Fruit fly (Drosophila melanogaster) whole organism, embryonic: ENCODE measurements around the gene dec.
A peak's percentile ranks its signal among the peaks of the same experiment; 100 is the strongest.

ENCODE experiments used
- CG10543 ChIP-seq: fragments of 200-800 bp; sonication (Bioruptor generic); optimal IDR thresholded peaks from 3 replicates; lab custom pipeline; 2017; ENCODE audit warnings: missing biosample characterization, mild to moderate bottlenecking, missing genetic modification characterization, moderate library complexity
- CG11696 ChIP-seq: fragments of 200-800 bp; sonication (Bioruptor generic); IDR thresholded peaks from 2 replicates; pipeline ENCODE4 v1.3.6; 2022; ENCODE audit warnings: missing biosample characterization, missing genetic modification characterization
- CG15073 ChIP-seq: fragments of 200-800 bp; sonication (Bioruptor generic); optimal IDR thresholded peaks from 2 replicates; lab custom pipeline; 2016; ENCODE audit warnings: missing biosample characterization, missing genetic modification characterization
- CG15479 ChIP-seq: fragments of 200-800 bp; sonication (Bioruptor generic); optimal IDR thresholded peaks from 3 replicates; lab custom pipeline; 2019; ENCODE audit warnings: missing biosample characterization, mild to moderate bottlenecking, missing genetic modification characterization, moderate library complexity
- CG16779 ChIP-seq: fragments of 200-800 bp; sonication (Bioruptor generic); IDR thresholded peaks from 2 replicates; pipeline ENCODE4 v1.3.6; 2022; ENCODE audit warnings: missing biosample characterization, missing genetic modification characterization
- CG30020 ChIP-seq: fragments of 200-800 bp; optimal IDR thresholded peaks from 2 replicates; lab custom pipeline; 2019; ENCODE audit warnings: missing biosample characterization, mild to moderate bottlenecking, missing genetic modification characterization, moderate library complexity
- CG3065 ChIP-seq: fragments of 200-800 bp; sonication (Bioruptor generic); optimal IDR thresholded peaks from 2 replicates; lab custom pipeline; 2016; ENCODE audit warnings: missing biosample characterization, missing genetic modification characterization
- CG31388 ChIP-seq: fragments of 200-800 bp; sonication (Bioruptor generic); optimal IDR thresholded peaks from 2 replicates; lab custom pipeline; 2016; ENCODE audit warnings: missing biosample characterization, missing genetic modification characterization
- CG3847 ChIP-seq: fragments of 200-800 bp; sonication (Bioruptor generic); IDR thresholded peaks from 2 replicates; pipeline ENCODE4 v1.3.6; 2022; ENCODE audit warnings: missing biosample characterization, missing genetic modification characterization
- CG6765 ChIP-seq: fragments of 200-800 bp; sonication (Bioruptor generic); optimal IDR thresholded peaks from 3 replicates; lab custom pipeline; 2017; ENCODE audit warnings: missing biosample characterization, mild to moderate bottlenecking, missing genetic modification characterization
- CG7963 ChIP-seq: fragments of 200-800 bp; sonication (Bioruptor generic); IDR thresholded peaks from 3 replicates; pipeline ENCODE4 v1.3.6; 2022; ENCODE audit warnings: missing biosample characterization, missing genetic modification characterization; ENCODE audit not compliant: partially characterized antibody
- CG9876 ChIP-seq: fragments of 200-800 bp; sonication (Bioruptor generic); optimal IDR thresholded peaks from 2 replicates; lab custom pipeline; 2016; ENCODE audit warnings: missing biosample characterization, missing genetic modification characterization
- Dbx ChIP-seq: fragments of 200-800 bp; sonication (Bioruptor generic); IDR thresholded peaks from 3 replicates; pipeline ENCODE4 v1.3.6; 2022; ENCODE audit warnings: missing biosample characterization, missing genetic modification characterization
- Dfd ChIP-seq, 2 experiments: fragments of >200 bp; optimal IDR thresholded peaks; 2 replicates each; lab custom pipeline; 2017; ENCODE audit warnings: missing biosample characterization in 2 of 2, missing genetic modification characterization in 2 of 2
- E2f1 ChIP-seq: fragments of 200-800 bp; sonication (Bioruptor generic); IDR thresholded peaks from 2 replicates; pipeline ENCODE4 v1.3.6; 2022; ENCODE audit warnings: missing biosample characterization, missing genetic modification characterization
- HLH3B ChIP-seq: fragments of 200-800 bp; sonication (Bioruptor generic); IDR thresholded peaks from 2 replicates; pipeline ENCODE4 v1.3.6; 2022; ENCODE audit warnings: missing biosample characterization, missing genetic modification characterization
- Hsf ChIP-seq: fragments of 200-800 bp; sonication (Bioruptor generic); optimal IDR thresholded peaks from 3 replicates; lab custom pipeline; 2016; ENCODE audit warnings: missing biosample characterization, missing genetic modification characterization
- Lhr ChIP-seq: fragments of 200-800 bp; sonication (Bioruptor generic); optimal IDR thresholded peaks from 3 replicates; lab custom pipeline; 2017; ENCODE audit warnings: mild to moderate bottlenecking, missing biosample characterization, missing genetic modification reagents, missing genetic modification characterization
- MESR4 ChIP-seq: fragments of 200-800 bp; sonication (Bioruptor generic); optimal IDR thresholded peaks from 2 replicates; lab custom pipeline; 2018; ENCODE audit warnings: missing biosample characterization, mild to moderate bottlenecking, missing genetic modification characterization, moderate library complexity
- Nf-YA ChIP-seq: fragments of 200-800 bp; sonication (Bioruptor generic); IDR thresholded peaks from 2 replicates; pipeline ENCODE4 v1.3.6; 2022; ENCODE audit warnings: missing biosample characterization, missing genetic modification characterization
- Nf-YB ChIP-seq: fragments of 200-800 bp; sonication (Bioruptor generic); optimal IDR thresholded peaks from 3 replicates; lab custom pipeline; 2019; ENCODE audit warnings: missing biosample characterization, mild to moderate bottlenecking, missing genetic modification characterization, moderate library complexity
- Xrp1 ChIP-seq: fragments of 200-800 bp; sonication (Bioruptor generic); IDR thresholded peaks from 2 replicates; pipeline ENCODE4 v1.3.6; 2022; ENCODE audit warnings: missing biosample characterization, missing genetic modification characterization
- ato ChIP-seq: fragments of 200-800 bp; sonication (Bioruptor generic); IDR thresholded peaks from 2 replicates; pipeline ENCODE4 v1.3.6; 2022; ENCODE audit warnings: missing biosample characterization, missing genetic modification characterization; ENCODE audit not compliant: partially characterized antibody
- az2 ChIP-seq: fragments of 200-800 bp; sonication (Bioruptor generic); optimal IDR thresholded peaks from 3 replicates; lab custom pipeline; 2016; ENCODE audit warnings: missing biosample characterization, missing genetic modification characterization
- bab2 ChIP-seq: fragments of 200-800 bp; sonication (Bioruptor generic); optimal IDR thresholded peaks from 2 replicates; lab custom pipeline; 2016; ENCODE audit warnings: missing biosample characterization, missing genetic modification characterization
- br ChIP-seq: fragments of >200 bp; optimal IDR thresholded peaks from 2 replicates; lab custom pipeline; 2017
- cad ChIP-seq: fragments of >200 bp; optimal IDR thresholded peaks from 2 replicates; lab custom pipeline; 2017; ENCODE audit warnings: missing biosample characterization, missing genetic modification characterization
- cato ChIP-seq: fragments of 200-800 bp; sonication (Bioruptor generic); optimal IDR thresholded peaks from 2 replicates; lab custom pipeline; 2016; ENCODE audit warnings: missing biosample characterization, missing genetic modification characterization, borderline replicate concordance
- dimm ChIP-seq: fragments of 200-800 bp; sonication (Bioruptor generic); IDR thresholded peaks from 2 replicates; pipeline ENCODE4 v1.3.6; 2022; ENCODE audit warnings: missing biosample characterization, missing genetic modification characterization
- dmrt11E ChIP-seq: fragments of 200-800 bp; sonication (Bioruptor generic); optimal IDR thresholded peaks from 3 replicates; lab custom pipeline; 2018; ENCODE audit warnings: missing biosample characterization, mild to moderate bottlenecking, missing genetic modification characterization, moderate library complexity
- ems ChIP-seq: fragments of 200-800 bp; sonication (Bioruptor generic); optimal IDR thresholded peaks from 3 replicates; lab custom pipeline; 2016; ENCODE audit warnings: missing biosample characterization, missing genetic modification characterization
- ewg ChIP-seq: fragments of 200-800 bp; sonication (Bioruptor generic); optimal IDR thresholded peaks from 3 replicates; lab custom pipeline; 2017; ENCODE audit warnings: mild to moderate bottlenecking, missing biosample characterization, missing genetic modification reagents, missing genetic modification characterization
- hth ChIP-seq: fragments of >200 bp; optimal IDR thresholded peaks from 2 replicates; lab custom pipeline; 2017; ENCODE audit warnings: inconsistent platforms
- insv ChIP-seq, 2 experiments: fragments of 200-800 bp; sonication (Bioruptor generic); optimal IDR thresholded peaks; 3 replicates each; lab custom pipeline; 2016 to 2018; ENCODE audit warnings: missing biosample characterization in 2 of 2, missing genetic modification characterization in 2 of 2
- inv ChIP-seq: fragments of 200-800 bp; sonication (Bioruptor generic); IDR thresholded peaks from 2 replicates; pipeline ENCODE4 v1.3.6; 2022; ENCODE audit warnings: missing biosample characterization, missing genetic modification characterization; ENCODE audit not compliant: partially characterized antibody
- klu ChIP-seq: fragments of 200-800 bp; sonication (Bioruptor generic); IDR thresholded peaks from 2 replicates; pipeline ENCODE4 v1.3.6; 2022; ENCODE audit warnings: missing biosample characterization, missing genetic modification characterization
- kni ChIP-seq: fragments of 200-800 bp; sonication (Bioruptor generic); optimal IDR thresholded peaks from 3 replicates; lab custom pipeline; 2017; ENCODE audit warnings: mild to moderate bottlenecking, missing biosample characterization, missing genetic modification reagents, missing genetic modification characterization
- mld ChIP-seq: fragments of 200-800 bp; sonication (Bioruptor generic); IDR thresholded peaks from 3 replicates; pipeline ENCODE4 v1.3.6; 2022; ENCODE audit warnings: missing biosample characterization, missing genetic modification characterization; ENCODE audit not compliant: partially characterized antibody
- nom ChIP-seq: fragments of 200-800 bp; sonication (Bioruptor generic); optimal IDR thresholded peaks from 2 replicates; lab custom pipeline; 2017; ENCODE audit warnings: missing biosample characterization, missing genetic modification characterization, mild to moderate bottlenecking, moderate library complexity, missing genetic modification reagents
- pita ChIP-seq: fragments of 200-800 bp; sonication (Bioruptor generic); optimal IDR thresholded peaks from 2 replicates; lab custom pipeline; 2017; ENCODE audit warnings: missing biosample characterization, mild to moderate bottlenecking, missing genetic modification characterization
- rib ChIP-seq: fragments of 200-800 bp; sonication (Bioruptor generic); IDR thresholded peaks from 2 replicates; pipeline ENCODE4 v1.3.6; 2022; ENCODE audit warnings: missing biosample characterization, missing genetic modification characterization
- row ChIP-seq: fragments of 200-800 bp; sonication (Bioruptor generic); IDR thresholded peaks from 3 replicates; pipeline ENCODE4 v1.3.6; 2022; ENCODE audit warnings: missing biosample characterization, missing genetic modification characterization
- run ChIP-seq: fragments of 200-800 bp; sonication (Bioruptor generic); optimal IDR thresholded peaks from 3 replicates; lab custom pipeline; 2018; ENCODE audit warnings: missing biosample characterization, mild to moderate bottlenecking, missing genetic modification characterization
- sc ChIP-seq, 3 experiments: fragments of >200 bp in 2 of 3; fragments of 200-800 bp in 1 of 3; sonication (Bioruptor generic) in 1 of 3; optimal IDR thresholded peaks; 2 replicates in 2 of 3; 3 replicates in 1 of 3; lab custom pipeline; 2017; ENCODE audit warnings: mild to moderate bottlenecking in 1 of 3, missing biosample characterization in 1 of 3, missing genetic modification characterization in 1 of 3, missing genetic modification reagents in 1 of 3
- scrt ChIP-seq: fragments of 200-800 bp; sonication (Bioruptor generic); optimal IDR thresholded peaks from 2 replicates; lab custom pipeline; 2018; ENCODE audit warnings: missing biosample characterization, mild to moderate bottlenecking, missing genetic modification characterization, moderate library complexity
- sima ChIP-seq: fragments of 200-800 bp; sonication (Bioruptor generic); optimal IDR thresholded peaks from 2 replicates; lab custom pipeline; 2016; ENCODE audit warnings: missing biosample characterization, missing genetic modification characterization
- sqz ChIP-seq: fragments of 200-800 bp; sonication (Bioruptor generic); optimal IDR thresholded peaks from 3 replicates; lab custom pipeline; 2018; ENCODE audit warnings: missing biosample characterization, mild to moderate bottlenecking, missing genetic modification characterization
- usp ChIP-seq: fragments of >200 bp; optimal IDR thresholded peaks from 2 replicates; lab custom pipeline; 2017; ENCODE audit warnings: missing biosample characterization, missing genetic modification characterization
- zf30C ChIP-seq: fragments of 200-800 bp; sonication (Bioruptor generic); optimal IDR thresholded peaks from 3 replicates; lab custom pipeline; 2018; ENCODE audit warnings: missing biosample characterization, mild to moderate bottlenecking, missing genetic modification characterization

dec gene

dm6 chrX:7901153-7902038, 28.4 kb upstream of the dec start, which contains the start of the genes RpS6 and bys (continued):
- no peak for TF ChIP-seq dmrt11E
- peak; percentile 38; the same call in 1 of the 2 replicates for TF ChIP-seq CG3847
- no peak for TF ChIP-seq dimm
- TF ChIP-seq insv (GFP tag; optimal IDR thresholded peaks at IDR 0.05; lab: Kevin White, UChicago): no peak
- no peak for TF ChIP-seq hth
- no peak for TF ChIP-seq Dfd (GFP tag; optimal IDR thresholded peaks at IDR 0.05; lab: Kevin White, UChicago)
- TF ChIP-seq row (GFP tag; lab: Robert Waterston, UW): peak; percentile 81
- TF ChIP-seq inv (GFP tag; lab: Robert Waterston, UW): peak; percentile 77
- peak; percentile 3 for TF ChIP-seq Nf-YB (GFP tag; lab: Kevin White, UChicago)
- peak; percentile 82 for TF ChIP-seq sqz
- TF ChIP-seq br (lab: Kevin White, UChicago): no peak
- TF ChIP-seq CG31388 (GFP tag; lab: Kevin White, UChicago): no peak
- TF ChIP-seq CG16779 (GFP tag; lab: Robert Waterston, UW): peak; percentile 65
- TF ChIP-seq klu: no peak
- peak; percentile 33 for TF ChIP-seq Hsf (GFP tag; lab: Kevin White, UChicago)
- TF ChIP-seq Nf-YA: no peak
- TF ChIP-seq CG15479 (GFP tag; lab: Kevin White, UChicago): peak; percentile 26
- peak; percentile 86; the same call in 2 of the 3 replicates for TF ChIP-seq mld (GFP tag; lab: Robert Waterston, UW)
- TF ChIP-seq CG15073 (GFP tag; lab: Kevin White, UChicago): no peak
- TF ChIP-seq ems (GFP tag; lab: Kevin White, UChicago): no peak
- peak; percentile 12; the same call in 1 of the 2 replicates for TF ChIP-seq E2f1 (GFP tag; lab: Robert Waterston, UW)
- no peak for TF ChIP-seq ewg
- peak; percentile 5 for TF ChIP-seq CG10543 (GFP tag; lab: Kevin White, UChicago)
- TF ChIP-seq HLH3B (GFP tag; lab: Robert Waterston, UW): peak; percentile 36; the same call in 1 of the 2 replicates
- peak; percentile 30 for TF ChIP-seq kni (GFP tag; lab: Kevin White, UChicago)
- peak; percentile 86 for TF ChIP-seq CG7963
- TF ChIP-seq scrt (GFP tag; lab: Kevin White, UChicago): peak; percentile 61
- peak; percentile 76 for TF ChIP-seq ato
- peak; percentile 29 for TF ChIP-seq az2 (GFP tag; lab: Kevin White, UChicago)
- TF ChIP-seq sima: no peak
- peak; percentile 25; the same call in 1 of the 3 replicates for TF ChIP-seq Dbx (GFP tag; lab: Robert Waterston, UW)
- TF ChIP-seq bab2: peak; percentile 36
- peak; percentile 6 for TF ChIP-seq CG9876
- no peak for TF ChIP-seq sc (optimal IDR thresholded peaks at IDR 0.05; lab: Kevin White, UChicago)
- TF ChIP-seq sc (GFP tag; optimal IDR thresholded peaks at IDR 0.05; lab: Kevin White, UChicago): no peak
- TF ChIP-seq rib (GFP tag; lab: Robert Waterston, UW): peak; percentile 60; the same call in 1 of the 2 replicates
- peak; percentile 14 for TF ChIP-seq Lhr (GFP tag; lab: Kevin White, UChicago)
- no peak for TF ChIP-seq CG3065 (GFP tag; lab: Kevin White, UChicago)
- no peak for TF ChIP-seq Xrp1 (GFP tag; lab: Robert Waterston, UW)
- peak; percentile 7 for TF ChIP-seq run (tag; lab: Kevin White, UChicago)
- TF ChIP-seq cato (GFP tag; lab: Kevin White, UChicago): no peak
- peak; percentile 82 for TF ChIP-seq nom (GFP tag; lab: Kevin White, UChicago)
- TF ChIP-seq usp (GFP tag; lab: Kevin White, UChicago): no peak
- no peak for TF ChIP-seq cad (GFP tag; lab: Kevin White, UChicago)
- peak; percentile 10 for TF ChIP-seq zf30C (GFP tag; lab: Kevin White, UChicago)
- TF ChIP-seq pita (GFP tag; lab: Kevin White, UChicago): no peak
- no peak for TF ChIP-seq CG11696 (GFP tag; lab: Robert Waterston, UW)
- TF ChIP-seq CG6765 (GFP tag; lab: Kevin White, UChicago): peak; percentile 75
- peak; percentile 93 for TF ChIP-seq MESR4 (GFP tag; lab: Kevin White, UChicago)
- TF ChIP-seq CG30020 (tag; lab: Kevin White, UChicago): peak; percentile 30
